Worm (Caenorhabditis elegans): ENCODE measurements around the gene C39E9.8.

- no peak for TF ChIP-seq him-1 (tag; optimal IDR thresholded peaks at IDR 0.05)
- TF ChIP-seq W03F9.2 (tag; optimal IDR thresholded peaks at IDR 0.05): no peak
- TF ChIP-seq dao-5 (tag; optimal IDR thresholded peaks at IDR 0.05): no peak
Measured at ce11 chrIV:13082836-13083763, 3.9 kb downstream of the C39E9.8 start.

Measured in whole organism, L4/young adult.